Worm (Caenorhabditis elegans) whole organism, mixed stage, embryonic: ENCODE data around the gene R05F9.9.

ENCODE experiments used
- bed-3 ChIP-seq: fragments of 200-800 bp; sonication (Bioruptor generic); optimal IDR thresholded peaks from 3 replicates; lab custom pipeline; 2018; ENCODE audit warnings: mild to moderate bottlenecking, missing genetic modification characterization, moderate library complexity, missing compliant biosample characterization
- blmp-1 ChIP-seq: fragments of 150-350 bp; optimal IDR thresholded peaks from 2 replicates; lab custom pipeline; 2014; ENCODE audit warnings: missing biosample characterization, missing genetic modification characterization
- ces-1 ChIP-seq: fragments of 150-350 bp; optimal IDR thresholded peaks from 2 replicates; lab custom pipeline; 2014; ENCODE audit warnings: missing biosample characterization, missing genetic modification reagents, missing genetic modification characterization
- cnd-1 ChIP-seq: fragments of 200-800 bp; sonication (Bioruptor generic); optimal IDR thresholded peaks from 2 replicates; lab custom pipeline; 2018; ENCODE audit warnings: mild to moderate bottlenecking, missing genetic modification characterization, missing compliant biosample characterization
- elt-3 ChIP-seq: fragments of 150-350 bp; optimal IDR thresholded peaks from 2 replicates; lab custom pipeline; 2014; ENCODE audit warnings: missing biosample characterization, missing genetic modification characterization
- mab-5 ChIP-seq: fragments of 150-350 bp; optimal IDR thresholded peaks from 2 replicates; lab custom pipeline; 2014; ENCODE audit warnings: missing biosample characterization, missing genetic modification characterization
- mep-1 ChIP-seq: fragments of 150-350 bp; optimal IDR thresholded peaks from 2 replicates; lab custom pipeline; 2017; ENCODE audit warnings: missing biosample characterization, missing genetic modification reagents, missing genetic modification characterization, inconsistent platforms
- nhr-12 ChIP-seq: fragments of 150-350 bp; optimal IDR thresholded peaks from 2 replicates; lab custom pipeline; 2014; ENCODE audit warnings: missing biosample characterization, missing genetic modification characterization
- nhr-237 ChIP-seq: fragments of 150-350 bp; optimal IDR thresholded peaks from 2 replicates; lab custom pipeline; 2014; ENCODE audit warnings: missing biosample characterization, missing genetic modification characterization
- pha-4 ChIP-seq: fragments of 150-350 bp; optimal IDR thresholded peaks from 2 replicates; lab custom pipeline; 2018; ENCODE audit warnings: missing biosample characterization, missing genetic modification reagents, missing genetic modification characterization
- snpc-4 ChIP-seq: fragments of 150-350 bp; optimal IDR thresholded peaks from 2 replicates; lab custom pipeline; 2014; ENCODE audit warnings: missing biosample characterization, missing genetic modification characterization
- unc-39 ChIP-seq: fragments of 150-350 bp; optimal IDR thresholded peaks from 2 replicates; lab custom pipeline; 2014; ENCODE audit warnings: missing biosample characterization, missing genetic modification characterization
- ztf-11 ChIP-seq: fragments of 150-350 bp; optimal IDR thresholded peaks from 2 replicates; lab custom pipeline; 2014; ENCODE audit warnings: missing biosample characterization, missing genetic modification characterization

ce11 chrII:4943849-4944248 lies 41.9 kb upstream of the R05F9.9 start, which contains the start of gene mdt-4:
- no peak for TF ChIP-seq cnd-1 (tag; lab: Kevin White, UChicago)
- no peak for TF ChIP-seq pha-4 (tag; lab: Kevin White, UChicago)
- no peak for TF ChIP-seq mab-5 (tag; lab: Kevin White, UChicago)
- TF ChIP-seq ces-1: no peak
- no peak for TF ChIP-seq ztf-11 (tag; lab: Kevin White, UChicago)
- no peak for TF ChIP-seq bed-3
- TF ChIP-seq nhr-237 (tag; lab: Kevin White, UChicago): no peak
- no peak for TF ChIP-seq elt-3 (tag; lab: Kevin White, UChicago)
- no peak for TF ChIP-seq nhr-12 (tag; lab: Kevin White, UChicago)
- no peak for TF ChIP-seq snpc-4 (tag; lab: Kevin White, UChicago)
- TF ChIP-seq mep-1: no peak
- no peak for TF ChIP-seq unc-39 (tag; lab: Kevin White, UChicago)
- no peak for TF ChIP-seq blmp-1 (tag; lab: Kevin White, UChicago)
